Fruit fly (Drosophila melanogaster): ENCODE results near the gene rod.
A peak's percentile ranks its signal among the peaks of the same experiment; 100 is the strongest.

rod gene

dm6 chr3R:31608438-31609188 is 27.9 kb downstream of the rod start (continued):
- TF ChIP-seq foxo (GFP tag; optimal IDR thresholded peaks at IDR 0.05) (peak in 1 of 2 experiments; percentile 2), Jra (GFP tag; optimal IDR thresholded peaks at IDR 0.05) (no peak), br (GFP tag; optimal IDR thresholded peaks at IDR 0.05) (peak; percentile 17), N (GFP tag; optimal IDR thresholded peaks at IDR 0.05) (peak; percentile 93)

- TF ChIP-seq tai (GFP tag; optimal IDR thresholded peaks at IDR 0.05) = no peak
- peak; percentile 70 for TF ChIP-seq Hnf4 (GFP tag; optimal IDR thresholded peaks at IDR 0.05)
- TF ChIP-seq psq (GFP tag; optimal IDR thresholded peaks at IDR 0.05) = peak; percentile 0
- TF ChIP-seq Rel (GFP tag; optimal IDR thresholded peaks at IDR 0.05) = no peak
- TF ChIP-seq Rel (tag; optimal IDR thresholded peaks at IDR 0.05) = peak; percentile 90
- no peak for TF ChIP-seq woc (GFP tag; optimal IDR thresholded peaks at IDR 0.05)
- no peak for TF ChIP-seq OdsH (GFP tag; optimal IDR thresholded peaks at IDR 0.05)
- peak; percentile 39 for TF ChIP-seq CG32264 (GFP tag; optimal IDR thresholded peaks at IDR 0.05)
- peak in 1 of 2 experiments; percentile 38 for TF ChIP-seq foxo (GFP tag; optimal IDR thresholded peaks at IDR 0.05)
- peak; percentile 32 for TF ChIP-seq HLH106 (tag; optimal IDR thresholded peaks at IDR 0.05)
- TF ChIP-seq dmrt93B (GFP tag; optimal IDR thresholded peaks at IDR 0.05) = no peak
- TF ChIP-seq Hr78 (GFP tag; optimal IDR thresholded peaks at IDR 0.05) = no peak
- TF ChIP-seq GATAd (GFP tag; optimal IDR thresholded peaks at IDR 0.05) = no peak
- TF ChIP-seq dsf (GFP tag; optimal IDR thresholded peaks at IDR 0.05; ENCODE audit: borderline replicate concordance) = no peak
- peak; percentile 56 for TF ChIP-seq Dif (GFP tag; optimal IDR thresholded peaks at IDR 0.05; ENCODE audit: partially characterized antibody)
- TF ChIP-seq fru (GFP tag; optimal IDR thresholded peaks at IDR 0.05) = peak; percentile 32
- TF ChIP-seq Hr83 (GFP tag; optimal IDR thresholded peaks at IDR 0.05; ENCODE audit: poor library complexity, severe bottlenecking) = peak; percentile 64
- TF ChIP-seq dl (GFP tag; optimal IDR thresholded peaks at IDR 0.05; ENCODE audit: insufficient read depth in 1 of 2, partially characterized antibody in 2 of 2) = no peak
- no peak for TF ChIP-seq Myc (optimal IDR thresholded peaks at IDR 0.05)
- no peak for TF ChIP-seq CrebA (GFP tag; optimal IDR thresholded peaks at IDR 0.05; ENCODE audit: borderline replicate concordance)
- TF ChIP-seq h (GFP tag; optimal IDR thresholded peaks at IDR 0.05) = peak; percentile 57
- TF ChIP-seq Mio (GFP tag; optimal IDR thresholded peaks at IDR 0.05) = no peak
- TF ChIP-seq Jra (GFP tag; optimal IDR thresholded peaks at IDR 0.05) = no peak
- TF ChIP-seq Vsx2 (GFP tag; optimal IDR thresholded peaks at IDR 0.05; ENCODE audit: partially characterized antibody) = no peak
- no peak for TF ChIP-seq CG9705 (GFP tag; optimal IDR thresholded peaks at IDR 0.05)
- no peak for TF ChIP-seq Dfd (GFP tag; optimal IDR thresholded peaks at IDR 0.05)
- no peak for TF ChIP-seq pan (optimal IDR thresholded peaks at IDR 0.05)
- TF ChIP-seq ey (GFP tag; optimal IDR thresholded peaks at IDR 0.05) = no peak
- peak; percentile 55 for TF ChIP-seq rgr (GFP tag; optimal IDR thresholded peaks at IDR 0.05)
- no peak for TF ChIP-seq N (GFP tag; optimal IDR thresholded peaks at IDR 0.05)
- peak; percentile 16 for TF ChIP-seq br (GFP tag; optimal IDR thresholded peaks at IDR 0.05)
- TF ChIP-seq sage (GFP tag; optimal IDR thresholded peaks at IDR 0.05) = peak; percentile 43
- TF ChIP-seq brk (GFP tag; optimal IDR thresholded peaks at IDR 0.05) = peak; percentile 64
- no peak for TF ChIP-seq usp (GFP tag; optimal IDR thresholded peaks at IDR 0.05)
- TF ChIP-seq Abd-B (GFP tag; optimal IDR thresholded peaks at IDR 0.05) = no peak
- no peak for TF ChIP-seq lola (GFP tag; optimal IDR thresholded peaks at IDR 0.05)
- peak; percentile 47 for TF ChIP-seq Sp1 (GFP tag; optimal IDR thresholded peaks at IDR 0.05)
- TF ChIP-seq sv (GFP tag; optimal IDR thresholded peaks at IDR 0.05) = no peak
- TF ChIP-seq jim (GFP tag; optimal IDR thresholded peaks at IDR 0.05) = peak; percentile 23
Observed at dm6 chr3R:31609413-31610054, 28.8 kb downstream of the rod start.
